Worm (Caenorhabditis elegans) whole organism, L1 larva: Measurements from ENCODE around the gene nspa-9.

Experiments
- ceh-82 ChIP-seq, 3 experiments: fragments of 150-350 bp in 1 of 3; sonication (generic microtip) in 2 of 3; optimal IDR thresholded peaks; 2 replicates each; lab custom pipeline; 2014 to 2017; ENCODE audit warnings: missing biosample characterization in 3 of 3, missing genetic modification characterization in 3 of 3
- nhr-84 ChIP-seq: sonication (generic microtip); optimal IDR thresholded peaks from 2 replicates; lab custom pipeline; 2017; ENCODE audit warnings: missing biosample characterization, missing genetic modification characterization
- tbx-2 ChIP-seq: sonication (generic microtip); optimal IDR thresholded peaks from 2 replicates; lab custom pipeline; 2016; ENCODE audit warnings: missing genetic modification characterization, missing compliant biosample characterization

- TF ChIP-seq ceh-82 (tag; optimal IDR thresholded peaks at IDR 0.05; lab: Kevin White, UChicago) = no peak
- no peak for TF ChIP-seq tbx-2 (tag; lab: Kevin White, UChicago)
- TF ChIP-seq nhr-84 = no peak
These were observed 13.2 kb upstream of the nspa-9 start for ce11 chrX:11725646-11726045.
